Worm (Caenorhabditis elegans): ENCODE results near the gene hlh-12.

- no peak for TF ChIP-seq atf-7 (tag; optimal IDR thresholded peaks at IDR 0.05)
- TF ChIP-seq ceh-91 (GFP tag; IDR thresholded peaks at IDR 0.05), result no peak
- no peak for TF ChIP-seq ztf-22 (GFP tag; optimal IDR thresholded peaks at IDR 0.05)
- no peak for TF ChIP-seq snpc-4 (GFP tag; optimal IDR thresholded peaks at IDR 0.05)
- TF ChIP-seq snpc-4 (tag; optimal IDR thresholded peaks at IDR 0.05), result no peak
- TF ChIP-seq pha-4 (tag; optimal IDR thresholded peaks at IDR 0.05), result no peak
- no peak for TF ChIP-seq nhr-179 (tag; optimal IDR thresholded peaks at IDR 0.05)
- TF ChIP-seq zim-3 (tag; optimal IDR thresholded peaks at IDR 0.05), result no peak
Measured at ce11 chrIV:8463716-8464115, 15.5 kb downstream of the hlh-12 start, which contains the start of gene str-176.

Measured in whole organism, young adult.